Fruit fly (Drosophila melanogaster) whole organism, embryonic: ENCODE data around the gene CG15412.

ENCODE experiments used
- Atf6 ChIP-seq: fragments of 200-800 bp; sonication (Bioruptor generic); IDR thresholded peaks from 2 replicates; pipeline ENCODE4 v1.3.6; 2022; ENCODE audit warnings: missing biosample characterization, missing genetic modification characterization
- CG10209 ChIP-seq: fragments of 200-800 bp; sonication (Bioruptor generic); optimal IDR thresholded peaks from 3 replicates; lab custom pipeline; 2017; ENCODE audit warnings: missing biosample characterization, mild to moderate bottlenecking, missing genetic modification characterization, missing genetic modification reagents
- CG11398 ChIP-seq: fragments of 200-800 bp; sonication (Bioruptor generic); optimal IDR thresholded peaks from 2 replicates; lab custom pipeline; 2016; ENCODE audit warnings: missing biosample characterization, missing genetic modification characterization
- CG12391 ChIP-seq: fragments of 200-800 bp; sonication (Bioruptor generic); optimal IDR thresholded peaks from 3 replicates; lab custom pipeline; 2018; ENCODE audit warnings: missing biosample characterization, mild to moderate bottlenecking, missing genetic modification characterization, moderate library complexity
- CG12769 ChIP-seq: fragments of 200-800 bp; sonication (Bioruptor generic); optimal IDR thresholded peaks from 2 replicates; lab custom pipeline; 2019; ENCODE audit warnings: missing biosample characterization, mild to moderate bottlenecking, missing genetic modification characterization, moderate library complexity
- CG14441 ChIP-seq: fragments of 200-800 bp; sonication (Bioruptor generic); IDR thresholded peaks from 2 replicates; pipeline ENCODE4 v1.3.6; 2022; ENCODE audit warnings: missing biosample characterization, missing genetic modification characterization
- CG14965 ChIP-seq: fragments of 200-800 bp; sonication (Bioruptor generic); optimal IDR thresholded peaks from 2 replicates; lab custom pipeline; 2016; ENCODE audit warnings: missing biosample characterization, missing genetic modification characterization, borderline replicate concordance
- CG15601 ChIP-seq: fragments of 200-800 bp; sonication (Bioruptor generic); optimal IDR thresholded peaks from 3 replicates; lab custom pipeline; 2019; ENCODE audit warnings: missing biosample characterization, mild to moderate bottlenecking, missing genetic modification characterization, moderate library complexity
- CG16779 ChIP-seq: fragments of 200-800 bp; sonication (Bioruptor generic); IDR thresholded peaks from 2 replicates; pipeline ENCODE4 v1.3.6; 2022; ENCODE audit warnings: missing biosample characterization, missing genetic modification characterization
- CG16815 ChIP-seq: fragments of 200-800 bp; sonication (Bioruptor generic); optimal IDR thresholded peaks from 3 replicates; lab custom pipeline; 2017; ENCODE audit warnings: missing biosample characterization, mild to moderate bottlenecking, missing genetic modification characterization
- CG17359 ChIP-seq: fragments of 200-800 bp; sonication (Bioruptor generic); optimal IDR thresholded peaks from 3 replicates; lab custom pipeline; 2018; ENCODE audit warnings: missing biosample characterization, mild to moderate bottlenecking, missing genetic modification characterization, moderate library complexity
- CG3163 ChIP-seq: fragments of 200-800 bp; sonication (Bioruptor generic); optimal IDR thresholded peaks from 3 replicates; lab custom pipeline; 2016; ENCODE audit warnings: missing biosample characterization, missing genetic modification characterization
- CG7839 ChIP-seq: fragments of 200-800 bp; sonication (Bioruptor generic); optimal IDR thresholded peaks from 3 replicates; lab custom pipeline; 2018; ENCODE audit warnings: missing biosample characterization, mild to moderate bottlenecking, missing genetic modification characterization, moderate library complexity
- CG8924 ChIP-seq: fragments of 200-800 bp; optimal IDR thresholded peaks from 3 replicates; lab custom pipeline; 2019; ENCODE audit warnings: missing biosample characterization, mild to moderate bottlenecking, missing genetic modification characterization, moderate library complexity
- CG9932 ChIP-seq: fragments of 200-800 bp; sonication (Bioruptor generic); IDR thresholded peaks from 2 replicates; pipeline ENCODE4 v1.3.6; 2022; ENCODE audit warnings: missing biosample characterization, missing genetic modification characterization
- CHES-1-like ChIP-seq: fragments of 200-800 bp; sonication (Bioruptor generic); optimal IDR thresholded peaks from 2 replicates; lab custom pipeline; 2016; ENCODE audit warnings: missing biosample characterization, missing genetic modification characterization
- CoRest ChIP-seq: fragments of 200-800 bp; sonication (Bioruptor generic); optimal IDR thresholded peaks from 3 replicates; lab custom pipeline; 2018; ENCODE audit warnings: missing biosample characterization, mild to moderate bottlenecking, missing genetic modification characterization, moderate library complexity
- Deaf1 ChIP-seq: fragments of 200-800 bp; optimal IDR thresholded peaks from 3 replicates; lab custom pipeline; 2019; ENCODE audit warnings: missing biosample characterization, mild to moderate bottlenecking, missing genetic modification characterization, moderate library complexity
- Dfd ChIP-seq, 2 experiments: fragments of >200 bp; optimal IDR thresholded peaks; 2 replicates each; lab custom pipeline; 2017; ENCODE audit warnings: missing biosample characterization in 2 of 2, missing genetic modification characterization in 2 of 2
- Doc3 ChIP-seq: fragments of 200-800 bp; sonication (Bioruptor generic); IDR thresholded peaks from 3 replicates; pipeline ENCODE4 v1.3.6; 2022; ENCODE audit warnings: missing biosample characterization, missing genetic modification characterization; ENCODE audit not compliant: partially characterized antibody
- ERR ChIP-seq: fragments of 200-800 bp; sonication (Bioruptor generic); optimal IDR thresholded peaks from 2 replicates; lab custom pipeline; 2016; ENCODE audit warnings: missing biosample characterization, missing genetic modification characterization
- Elba2 ChIP-seq: fragments of 200-800 bp; sonication (Bioruptor generic); optimal IDR thresholded peaks from 3 replicates; lab custom pipeline; 2016; ENCODE audit warnings: missing biosample characterization, missing genetic modification characterization
- Hr3 ChIP-seq: fragments of 200-800 bp; sonication (Bioruptor generic); optimal IDR thresholded peaks from 3 replicates; lab custom pipeline; 2016; ENCODE audit warnings: missing biosample characterization, missing genetic modification characterization
- Hr51 ChIP-seq, 2 experiments: fragments of 200-800 bp; sonication (Bioruptor generic); optimal IDR thresholded peaks; 2 replicates in 1 of 2; 3 replicates in 1 of 2; lab custom pipeline; 2016 to 2018; ENCODE audit warnings: missing biosample characterization in 2 of 2, missing genetic modification characterization in 2 of 2, mild to moderate bottlenecking in 1 of 2, moderate library complexity in 1 of 2
- Jarid2 ChIP-seq: fragments of 200-800 bp; sonication (Bioruptor generic); optimal IDR thresholded peaks from 3 replicates; lab custom pipeline; 2017; ENCODE audit warnings: mild to moderate bottlenecking, missing biosample characterization, missing genetic modification reagents, missing genetic modification characterization
- Pdp1 ChIP-seq, 2 experiments: fragments of 200-800 bp; sonication (Bioruptor generic); optimal IDR thresholded peaks; 3 replicates each; lab custom pipeline; 2016; ENCODE audit warnings: missing biosample characterization in 2 of 2, missing genetic modification characterization in 2 of 2, mild to moderate bottlenecking in 1 of 2, moderate library complexity in 1 of 2
- Rx ChIP-seq: fragments of 200-800 bp; sonication (Bioruptor generic); IDR thresholded peaks from 2 replicates; pipeline ENCODE4 v1.3.6; 2022; ENCODE audit warnings: missing biosample characterization, missing genetic modification characterization
- Sox102F ChIP-seq: fragments of 200-800 bp; sonication (Bioruptor generic); optimal IDR thresholded peaks from 2 replicates; lab custom pipeline; 2018; ENCODE audit warnings: missing biosample characterization, mild to moderate bottlenecking, missing genetic modification characterization, moderate library complexity
- Sry-β ChIP-seq: fragments of 200-800 bp; sonication (Bioruptor generic); optimal IDR thresholded peaks from 2 replicates; lab custom pipeline; 2018; ENCODE audit warnings: missing biosample characterization, mild to moderate bottlenecking, missing genetic modification characterization, moderate library complexity
- Vsx1 ChIP-seq: fragments of 200-800 bp; sonication (Bioruptor generic); optimal IDR thresholded peaks from 2 replicates; lab custom pipeline; 2017; ENCODE audit warnings: missing biosample characterization, mild to moderate bottlenecking, missing genetic modification characterization, missing genetic modification reagents
- ab ChIP-seq: fragments of 200-800 bp; sonication (Bioruptor generic); optimal IDR thresholded peaks from 2 replicates; lab custom pipeline; 2016; ENCODE audit warnings: missing biosample characterization, missing genetic modification characterization
- ap ChIP-seq: fragments of 200-800 bp; sonication (Bioruptor generic); IDR thresholded peaks from 2 replicates; pipeline ENCODE4 v1.3.6; 2022; ENCODE audit warnings: missing biosample characterization, missing genetic modification characterization
- az2 ChIP-seq: fragments of 200-800 bp; sonication (Bioruptor generic); optimal IDR thresholded peaks from 3 replicates; lab custom pipeline; 2016; ENCODE audit warnings: missing biosample characterization, missing genetic modification characterization
- bigmax ChIP-seq: fragments of 200-800 bp; sonication (Bioruptor generic); optimal IDR thresholded peaks from 2 replicates; lab custom pipeline; 2018; ENCODE audit warnings: missing biosample characterization, mild to moderate bottlenecking, missing genetic modification characterization
- chif ChIP-seq, 2 experiments: fragments of 200-800 bp; sonication (Bioruptor generic); optimal IDR thresholded peaks; 3 replicates each; lab custom pipeline; 2016; ENCODE audit warnings: missing biosample characterization in 2 of 2, missing genetic modification characterization in 2 of 2
- dmrt99B ChIP-seq: fragments of 200-800 bp; sonication (Bioruptor generic); optimal IDR thresholded peaks from 2 replicates; lab custom pipeline; 2018; ENCODE audit warnings: missing biosample characterization, mild to moderate bottlenecking, missing genetic modification characterization, moderate library complexity
- en ChIP-seq: fragments of 200-800 bp; sonication (Bioruptor generic); optimal IDR thresholded peaks from 2 replicates; lab custom pipeline; 2016; ENCODE audit warnings: missing biosample characterization, missing genetic modification characterization
- eve ChIP-seq, 2 experiments: fragments of >200 bp; optimal IDR thresholded peaks; 2 replicates each; lab custom pipeline; 2017; ENCODE audit warnings: missing biosample characterization in 2 of 2, missing genetic modification characterization in 2 of 2
- gcm2 ChIP-seq: fragments of 200-800 bp; sonication (Bioruptor generic); optimal IDR thresholded peaks from 2 replicates; lab custom pipeline; 2016; ENCODE audit warnings: missing biosample characterization, missing genetic modification characterization
- hbn ChIP-seq: fragments of 200-800 bp; sonication (Bioruptor generic); IDR thresholded peaks from 2 replicates; pipeline ENCODE4 v1.3.6; 2022; ENCODE audit warnings: missing biosample characterization, missing genetic modification characterization; ENCODE audit not compliant: partially characterized antibody
- hkb ChIP-seq, 2 experiments: fragments of 200-800 bp in 1 of 2; fragments of >200 bp in 1 of 2; sonication (Bioruptor generic) in 1 of 2; IDR thresholded peaks in 1 of 2; optimal IDR thresholded peaks in 1 of 2; 2 replicates each; pipeline versions ENCODE4 v1.3.6 to Lab custom; 2017 to 2022; ENCODE audit warnings: missing biosample characterization in 1 of 2, missing genetic modification characterization in 1 of 2
- lab ChIP-seq: fragments of 200-800 bp; sonication (Bioruptor generic); optimal IDR thresholded peaks from 3 replicates; lab custom pipeline; 2017; ENCODE audit warnings: missing biosample characterization, missing genetic modification characterization, mild to moderate bottlenecking, moderate library complexity, missing genetic modification reagents
- mam ChIP-seq: fragments of 200-800 bp; sonication (Bioruptor generic); optimal IDR thresholded peaks from 3 replicates; lab custom pipeline; 2016; ENCODE audit warnings: missing biosample characterization, missing genetic modification characterization
- pho ChIP-seq: fragments of 200-800 bp; sonication (Bioruptor generic); optimal IDR thresholded peaks from 2 replicates; lab custom pipeline; 2016; ENCODE audit warnings: missing biosample characterization, missing genetic modification characterization
- pum ChIP-seq: fragments of 200-800 bp; sonication (Bioruptor generic); optimal IDR thresholded peaks from 2 replicates; lab custom pipeline; 2016; ENCODE audit warnings: missing biosample characterization, missing genetic modification characterization
- salm ChIP-seq: fragments of 200-800 bp; sonication (Bioruptor generic); optimal IDR thresholded peaks from 2 replicates; lab custom pipeline; 2018; ENCODE audit warnings: missing biosample characterization, mild to moderate bottlenecking, missing genetic modification characterization
- slbo ChIP-seq: fragments of 200-800 bp; sonication (Bioruptor generic); IDR thresholded peaks from 2 replicates; pipeline ENCODE4 v1.3.6; 2022; ENCODE audit warnings: missing biosample characterization, missing genetic modification characterization
- unpg ChIP-seq: fragments of 200-800 bp; sonication (Bioruptor generic); optimal IDR thresholded peaks from 3 replicates; lab custom pipeline; 2018; ENCODE audit warnings: missing biosample characterization, mild to moderate bottlenecking, missing genetic modification characterization, moderate library complexity
- vvl ChIP-seq: fragments of 200-800 bp; sonication (Bioruptor generic); IDR thresholded peaks from 2 replicates; pipeline ENCODE4 v1.3.6; 2022; ENCODE audit warnings: missing biosample characterization, missing genetic modification characterization

The CG15412 gene

DNA sequence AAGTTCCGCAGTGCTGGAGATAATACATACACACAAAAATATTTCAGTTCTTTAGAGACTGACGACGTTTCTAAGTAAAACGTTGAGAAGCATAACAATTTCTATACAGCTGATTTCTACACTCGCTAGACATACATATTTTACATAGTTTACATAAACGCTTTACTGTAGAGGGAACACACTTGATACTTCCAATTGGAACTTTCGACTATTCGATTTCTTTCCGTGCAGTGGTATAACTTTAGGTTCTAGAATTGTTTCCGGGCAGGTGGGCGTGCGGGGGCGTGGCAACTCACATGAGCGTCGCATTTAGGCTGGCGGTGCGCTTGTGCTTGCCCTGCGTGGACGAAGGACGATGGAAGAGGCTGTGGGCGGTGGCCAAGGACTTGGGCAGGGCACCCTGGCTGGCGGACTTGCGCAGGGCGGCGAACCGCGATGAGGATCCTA, 3.0 kb downstream of the CG15412 start (continued):
- TF ChIP-seq lab (GFP tag; lab: Kevin White, UChicago): no peak
- TF ChIP-seq Jarid2: no peak
- TF ChIP-seq CG15601 (tag; lab: Kevin White, UChicago): no peak
- no peak for TF ChIP-seq ap
- peak; percentile 29 for TF ChIP-seq mam (GFP tag; lab: Kevin White, UChicago)
- no peak for TF ChIP-seq CG14441
- no peak for TF ChIP-seq eve (GFP tag; optimal IDR thresholded peaks at IDR 0.05; lab: Kevin White, UChicago)
- peak; percentile 3 for TF ChIP-seq pho (GFP tag; lab: Kevin White, UChicago)
- TF ChIP-seq Hr51 (GFP tag; optimal IDR thresholded peaks at IDR 0.05; lab: Kevin White, UChicago): peak in 1 of 2 experiments; percentile 3
- TF ChIP-seq Pdp1 (GFP tag; optimal IDR thresholded peaks at IDR 0.05; lab: Kevin White, UChicago): peak in 1 of 2 experiments; percentile 8
- no peak for TF ChIP-seq ab
- 0 out of 2 replicates have a peak, but pooled peaks have one; percentile 14 for TF ChIP-seq Rx (GFP tag; lab: Robert Waterston, UW)
- peak; percentile 25 for TF ChIP-seq CG12391 (tag; lab: Kevin White, UChicago)
- TF ChIP-seq pum (GFP tag; lab: Kevin White, UChicago): no peak
- no peak for TF ChIP-seq Sry-β (GFP tag; lab: Kevin White, UChicago)
- peak; percentile 27 for TF ChIP-seq CG7839
- TF ChIP-seq Elba2 (GFP tag; lab: Kevin White, UChicago): peak; percentile 62
- peak; percentile 3 for TF ChIP-seq CG10209 (GFP tag; lab: Kevin White, UChicago)
- peak; percentile 16 for TF ChIP-seq Sox102F (GFP tag; lab: Kevin White, UChicago)
- no peak for TF ChIP-seq ERR (GFP tag; lab: Kevin White, UChicago)
- TF ChIP-seq CG12769 (tag; lab: Kevin White, UChicago): no peak
- no peak for TF ChIP-seq CHES-1-like (GFP tag; lab: Kevin White, UChicago)
- no peak for TF ChIP-seq CG9932 (GFP tag; lab: Robert Waterston, UW)
- TF ChIP-seq CG11398 (GFP tag; lab: Kevin White, UChicago): no peak
- TF ChIP-seq CG16815 (GFP tag; lab: Kevin White, UChicago): no peak
- no peak for TF ChIP-seq gcm2 (GFP tag; lab: Kevin White, UChicago)
- TF ChIP-seq hbn (GFP tag; lab: Robert Waterston, UW): no peak
- peak; percentile 12 for TF ChIP-seq CoRest (tag; lab: Kevin White, UChicago)
- peak; percentile 31; the same call in 1 of the 2 replicates for TF ChIP-seq slbo (GFP tag; lab: Robert Waterston, UW)
- no peak for TF ChIP-seq Doc3 (GFP tag; lab: Robert Waterston, UW)
- no peak for TF ChIP-seq CG8924 (tag; lab: Kevin White, UChicago)
- TF ChIP-seq CG3163 (GFP tag; lab: Kevin White, UChicago): no peak
- peak; percentile 13 for TF ChIP-seq dmrt99B (tag; lab: Kevin White, UChicago)
- TF ChIP-seq unpg (GFP tag; lab: Kevin White, UChicago): peak; percentile 12
- TF ChIP-seq salm (tag; lab: Kevin White, UChicago): no peak
- no peak for TF ChIP-seq Dfd (GFP tag; optimal IDR thresholded peaks at IDR 0.05; lab: Kevin White, UChicago)
- no peak for TF ChIP-seq CG16779 (GFP tag; lab: Robert Waterston, UW)
- peak; percentile 6 for TF ChIP-seq CG17359
- no peak for TF ChIP-seq az2 (GFP tag; lab: Kevin White, UChicago)
- TF ChIP-seq Deaf1 (tag; lab: Kevin White, UChicago): no peak
- TF ChIP-seq bigmax (GFP tag; lab: Kevin White, UChicago): no peak
- TF ChIP-seq Atf6 (GFP tag; lab: Robert Waterston, UW): 0 out of 2 replicates have a peak, but pooled peaks have one; percentile 13
- 0 out of 2 replicates have a peak, but pooled peaks have one; percentile 32 for TF ChIP-seq vvl
- TF ChIP-seq chif (GFP tag; optimal IDR thresholded peaks at IDR 0.05; lab: Kevin White, UChicago): no peak
- TF ChIP-seq hkb (optimal IDR thresholded peaks at IDR 0.05; lab: Kevin White, UChicago): no peak
- peak; percentile 12; the same call in 1 of the 2 replicates for TF ChIP-seq hkb (GFP tag; IDR thresholded peaks at IDR 0.05; lab: Robert Waterston, UW)
- no peak for TF ChIP-seq Vsx1
- no peak for TF ChIP-seq CG14965
- no peak for TF ChIP-seq en (GFP tag; lab: Kevin White, UChicago)
- no peak for TF ChIP-seq Hr3 (GFP tag; lab: Kevin White, UChicago)
